Worm (Caenorhabditis elegans) whole organism, L3 larva: ENCODE results near the gene R151.2.

Source experiments
- ceh-16 ChIP-seq: sonication (generic microtip); optimal IDR thresholded peaks from 2 replicates; lab custom pipeline; 2017; ENCODE audit warnings: missing biosample characterization, missing genetic modification characterization
- ceh-82 ChIP-seq: fragments of 150-350 bp; optimal IDR thresholded peaks from 2 replicates; lab custom pipeline; 2014; ENCODE audit warnings: missing biosample characterization, missing genetic modification characterization
- elt-2 ChIP-seq: sonication (generic microtip); optimal IDR thresholded peaks from 2 replicates; lab custom pipeline; 2016; ENCODE audit warnings: missing genetic modification reagents, mild to moderate bottlenecking, missing genetic modification characterization, missing compliant biosample characterization
- eor-1 ChIP-seq, 2 experiments: fragments of 150-350 bp; optimal IDR thresholded peaks; 2 replicates each; lab custom pipeline; 2014 to 2018; ENCODE audit warnings: missing biosample characterization in 2 of 2, missing genetic modification characterization in 2 of 2
- fkh-10 ChIP-seq: sonication (generic microtip); optimal IDR thresholded peaks from 2 replicates; lab custom pipeline; 2017; ENCODE audit warnings: missing biosample characterization, missing genetic modification reagents, missing genetic modification characterization
- mdl-1 ChIP-seq: fragments of 150-350 bp; optimal IDR thresholded peaks from 2 replicates; lab custom pipeline; 2014; ENCODE audit warnings: missing biosample characterization, missing genetic modification characterization
- nhr-28 ChIP-seq: fragments of 150-350 bp; optimal IDR thresholded peaks from 2 replicates; lab custom pipeline; 2014; ENCODE audit warnings: missing biosample characterization, missing genetic modification characterization
- unc-62 ChIP-seq: fragments of 150-350 bp; sonication (generic microtip); optimal IDR thresholded peaks from 4 replicates; lab custom pipeline; 2014; ENCODE audit warnings: missing biosample characterization, missing genetic modification reagents, missing genetic modification characterization

DNA sequence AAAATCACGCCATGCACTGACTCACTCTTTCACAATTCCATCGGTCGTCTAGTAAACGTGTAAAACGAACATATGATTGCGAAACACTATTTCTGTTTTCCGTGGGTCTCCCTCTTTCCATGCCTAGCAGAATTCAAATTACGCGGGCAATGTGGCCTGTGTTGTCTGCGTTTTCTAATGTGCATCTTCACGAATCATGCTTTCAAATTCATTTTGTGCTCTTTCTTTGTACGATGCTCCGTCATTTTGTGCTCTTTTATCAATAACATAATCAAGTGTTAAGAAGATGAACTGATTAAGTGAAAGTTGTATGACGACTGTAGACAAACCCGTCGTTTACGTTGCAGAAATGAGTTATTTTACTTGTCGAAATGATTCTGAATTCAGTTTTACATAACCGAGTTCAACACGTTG is 43.9 kb upstream of the R151.2 start:
- no peak for TF ChIP-seq ceh-16 (tag; lab: Kevin White, UChicago)
- peak; percentile 97 for TF ChIP-seq elt-2
- TF ChIP-seq unc-62 (GFP tag; lab: Kevin White, UChicago) = no peak
- TF ChIP-seq nhr-28 (tag; lab: Kevin White, UChicago) = no peak
- no peak for TF ChIP-seq ceh-82 (tag; lab: Kevin White, UChicago)
- TF ChIP-seq fkh-10 (GFP tag; lab: Kevin White, UChicago) = no peak
- TF ChIP-seq eor-1 (tag; optimal IDR thresholded peaks at IDR 0.05; lab: Kevin White, UChicago) = no peak
- TF ChIP-seq mdl-1 (tag; lab: Kevin White, UChicago) = peak; percentile 58
